Fruit fly (Drosophila melanogaster) whole organism: ENCODE results near the gene Jhbp6.

Experiments used
- CG8478 ChIP-seq: fragments of >200 bp; optimal IDR thresholded peaks from 2 replicates; lab custom pipeline; 2018; ENCODE audit warnings: inconsistent platforms
- Dll ChIP-seq: fragments of >200 bp; optimal IDR thresholded peaks from 2 replicates; lab custom pipeline; 2017
- EcR ChIP-seq, 2 experiments: fragments of >200 bp; optimal IDR thresholded peaks; 2 replicates each; lab custom pipeline; 2017; ENCODE audit warnings: missing biosample characterization in 2 of 2, missing genetic modification characterization in 2 of 2, missing genetic modification reagents in 2 of 2
- pan ChIP-seq: fragments of >200 bp; optimal IDR thresholded peaks from 2 replicates; lab custom pipeline; 2017
- psq ChIP-seq: fragments of >200 bp; optimal IDR thresholded peaks from 2 replicates; lab custom pipeline; 2017
- usp ChIP-seq: fragments of >200 bp; optimal IDR thresholded peaks from 2 replicates; lab custom pipeline; 2017; ENCODE audit warnings: missing biosample characterization, missing genetic modification characterization, mixed read lengths

The Jhbp6 gene

dm6 chr3L:22669275-22670006 lies at the start of gene Jhbp6:
Gene Jhbp6 (plus strand): TSS chr3L:22669956.
- no peak for TF ChIP-seq EcR (GFP tag; optimal IDR thresholded peaks at IDR 0.05; lab: Kevin White, UChicago)
- no peak for TF ChIP-seq CG8478 (lab: Kevin White, UChicago)
- no peak for TF ChIP-seq usp (GFP tag; lab: Kevin White, UChicago)
- no peak for TF ChIP-seq pan (lab: Kevin White, UChicago)
- TF ChIP-seq psq, result no peak
- TF ChIP-seq Dll, result no peak

dm6 chr3L:22634111-22634510 lies 35.6 kb upstream of the Jhbp6 start:
- no peak for TF ChIP-seq usp (GFP tag; lab: Kevin White, UChicago)
- TF ChIP-seq EcR (GFP tag; optimal IDR thresholded peaks at IDR 0.05; lab: Kevin White, UChicago), result no peak
- no peak for TF ChIP-seq Dll
- no peak for TF ChIP-seq pan (lab: Kevin White, UChicago)
- TF ChIP-seq CG8478 (lab: Kevin White, UChicago), result no peak
- no peak for TF ChIP-seq psq

dm6 chr3L:22637866-22638534 lies 31.8 kb upstream of the Jhbp6 start, which contains the start of gene CG14459:
Gene CG14459 (minus strand): TSS chr3L:22637916.
- TF ChIP-seq psq (no peak), usp (GFP tag; lab: Kevin White, UChicago) (no peak), CG8478 (lab: Kevin White, UChicago) (no peak), Dll (no peak), EcR (GFP tag; optimal IDR thresholded peaks at IDR 0.05; lab: Kevin White, UChicago) (no peak), pan (lab: Kevin White, UChicago) (no peak)

- TF ChIP-seq EcR (GFP tag; optimal IDR thresholded peaks at IDR 0.05; lab: Kevin White, UChicago) (no peak), CG8478 (lab: Kevin White, UChicago) (no peak), psq (no peak), Dll (no peak), pan (lab: Kevin White, UChicago) (no peak), usp (GFP tag; lab: Kevin White, UChicago) (no peak)
Measured at dm6 chr3L:22642276-22642900, 27.4 kb upstream of the Jhbp6 start.

dm6 chr3L:22645327-22645726 lies 24.4 kb upstream of the Jhbp6 start, which contains the start of gene CG33766:
Gene CG33766 (plus strand): TSS chr3L:22645627.
- no peak for TF ChIP-seq pan (lab: Kevin White, UChicago)
- no peak for TF ChIP-seq psq
- no peak for TF ChIP-seq CG8478 (lab: Kevin White, UChicago)

- TF ChIP-seq EcR (GFP tag; optimal IDR thresholded peaks at IDR 0.05; lab: Kevin White, UChicago), result no peak
- no peak for TF ChIP-seq psq
- TF ChIP-seq CG8478 (lab: Kevin White, UChicago), result no peak
- TF ChIP-seq usp (GFP tag; lab: Kevin White, UChicago), result no peak
- no peak for TF ChIP-seq pan (lab: Kevin White, UChicago)
- TF ChIP-seq Dll, result no peak
Measured at dm6 chr3L:22646007-22646406, 23.7 kb upstream of the Jhbp6 start, which contains the start of gene CG33767. Gene CG33767 (plus strand): TSS chr3L:22646307.

- TF ChIP-seq Dll (no peak), EcR (GFP tag; optimal IDR thresholded peaks at IDR 0.05; lab: Kevin White, UChicago) (no peak), usp (GFP tag; lab: Kevin White, UChicago) (no peak), psq (no peak), CG8478 (lab: Kevin White, UChicago) (no peak), pan (lab: Kevin White, UChicago) (no peak)
Measured at dm6 chr3L:22646863-22647262, 22.9 kb upstream of the Jhbp6 start, which contains the start of gene CG33768. Gene CG33768 (plus strand): TSS chr3L:22647163.

- no peak for TF ChIP-seq EcR (GFP tag; optimal IDR thresholded peaks at IDR 0.05; lab: Kevin White, UChicago)
- no peak for TF ChIP-seq usp (GFP tag; lab: Kevin White, UChicago)
- no peak for TF ChIP-seq CG8478 (lab: Kevin White, UChicago)
- TF ChIP-seq psq, result no peak
- TF ChIP-seq Dll, result no peak
- TF ChIP-seq pan (lab: Kevin White, UChicago), result no peak
Measured at dm6 chr3L:22647627-22648026, 22.1 kb upstream of the Jhbp6 start, which contains the start of gene CG33769. Gene CG33769 (plus strand): TSS chr3L:22647927.

dm6 chr3L:22648372-22648771 lies 21.4 kb upstream of the Jhbp6 start, which contains the start of gene CG33770:
Gene CG33770 (plus strand): TSS chr3L:22648672.
- TF ChIP-seq EcR (GFP tag; optimal IDR thresholded peaks at IDR 0.05; lab: Kevin White, UChicago) (no peak), Dll (no peak), psq (no peak), CG8478 (lab: Kevin White, UChicago) (no peak)

- no peak for TF ChIP-seq CG8478 (lab: Kevin White, UChicago)
- TF ChIP-seq Dll, result no peak
- TF ChIP-seq usp (GFP tag; lab: Kevin White, UChicago), result no peak
- no peak for TF ChIP-seq psq
- TF ChIP-seq pan (lab: Kevin White, UChicago), result no peak
- TF ChIP-seq EcR (GFP tag; optimal IDR thresholded peaks at IDR 0.05; lab: Kevin White, UChicago), result no peak
Measured at dm6 chr3L:22649096-22649495, 20.7 kb upstream of the Jhbp6 start, which contains the start of gene CG33771. Gene CG33771 (plus strand): TSS chr3L:22649396.

dm6 chr3L:22652425-22652824 lies 17.3 kb upstream of the Jhbp6 start, which contains the start of gene CG33772:
Gene CG33772 (minus strand): TSS chr3L:22652525.
- TF ChIP-seq pan (lab: Kevin White, UChicago) (no peak), EcR (GFP tag; optimal IDR thresholded peaks at IDR 0.05; lab: Kevin White, UChicago) (no peak), CG8478 (lab: Kevin White, UChicago) (no peak), usp (GFP tag; lab: Kevin White, UChicago) (no peak), Dll (no peak), psq (no peak)
